Worm (Caenorhabditis elegans): ENCODE results near the gene tofu-1.

DNA sequence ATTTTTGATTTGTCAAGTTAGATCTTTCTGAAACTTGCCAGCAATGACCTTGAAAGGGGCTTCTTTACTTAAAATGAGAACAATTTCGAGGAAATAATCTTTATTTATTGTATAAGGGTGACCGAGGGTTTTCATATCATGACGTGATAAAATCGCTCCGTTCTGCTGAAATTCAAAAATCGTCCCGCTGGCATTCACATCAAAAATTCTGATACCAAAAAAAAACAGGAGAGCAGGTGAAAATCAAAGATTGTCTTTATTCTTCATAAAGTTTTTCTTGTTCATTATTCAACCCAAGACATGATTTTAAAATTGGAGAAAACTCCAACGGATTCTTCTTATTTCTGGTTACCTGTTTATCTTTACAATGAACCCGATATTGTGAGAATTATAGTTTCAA lies 36.9 kb upstream of the tofu-1 start, which contains the start of gene sre-28:
- TF ChIP-seq pha-4 (tag; optimal IDR thresholded peaks at IDR 0.05), result no peak
- no peak for TF ChIP-seq rnt-1 (tag; optimal IDR thresholded peaks at IDR 0.05)
- TF ChIP-seq unc-55 (GFP tag; optimal IDR thresholded peaks at IDR 0.05), result no peak
- TF ChIP-seq fkh-6 (tag; optimal IDR thresholded peaks at IDR 0.05), result no peak
- no peak for TF ChIP-seq elt-2 (tag; optimal IDR thresholded peaks at IDR 0.05)
- TF ChIP-seq ama-1 (optimal IDR thresholded peaks at IDR 0.05), result no peak
- TF ChIP-seq tbx-2 (tag; optimal IDR thresholded peaks at IDR 0.05), result no peak
- no peak for TF ChIP-seq K02D7.2 (tag; optimal IDR thresholded peaks at IDR 0.05)
- TF ChIP-seq sdc-2 (tag; optimal IDR thresholded peaks at IDR 0.05), result no peak
- no peak for TF ChIP-seq fkh-10 (GFP tag; optimal IDR thresholded peaks at IDR 0.05)
- TF ChIP-seq sox-4 (tag; optimal IDR thresholded peaks at IDR 0.05), result no peak
